Worm (Caenorhabditis elegans): ENCODE data around the gene ifb-2.

Gene ifb-2

DNA sequence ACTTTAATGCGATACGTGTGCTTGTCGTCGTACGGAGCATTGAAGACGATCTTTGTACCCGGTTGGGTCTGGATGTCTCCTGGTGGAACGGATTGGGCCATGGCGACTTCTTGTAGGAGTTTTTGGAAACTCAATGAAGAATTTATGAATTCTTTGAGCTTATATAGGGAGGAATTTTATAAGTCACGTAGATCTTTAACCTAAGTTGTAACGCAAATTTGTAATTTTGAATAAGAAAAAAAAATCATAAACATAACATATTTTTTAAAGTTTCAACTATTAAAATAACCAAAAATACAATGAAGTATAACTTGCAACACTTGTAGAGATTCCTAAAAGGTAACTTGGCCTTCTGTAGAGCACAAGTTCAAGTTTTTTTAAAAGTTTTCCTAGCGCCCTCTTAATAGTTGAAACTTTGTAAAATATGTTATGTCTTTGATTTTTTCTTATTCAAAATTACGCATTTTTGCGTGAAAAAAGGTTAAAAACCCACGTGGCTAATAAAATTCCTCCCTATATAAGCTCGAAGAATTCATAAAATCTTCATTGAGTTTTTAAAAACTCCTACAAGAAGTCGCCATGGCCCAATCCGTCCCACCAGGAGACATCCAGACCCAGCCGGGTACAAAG lies 47.5 kb downstream of the ifb-2 start, which contains the start of the genes msp-63 and msp-142:
TSS of gene msp-63 (minus strand) at position 101 of the 630 bp plus-strand sequence.
TSS of gene msp-142 (plus strand) at position 580 of the 630 bp plus-strand sequence.
- TF ChIP-seq ztf-4 (tag; optimal IDR thresholded peaks at IDR 0.05): no peak
- no peak for TF ChIP-seq nhr-25 (tag; optimal IDR thresholded peaks at IDR 0.05)
- TF ChIP-seq aly-2 (tag; optimal IDR thresholded peaks at IDR 0.05): no peak
- TF ChIP-seq egl-5 (tag; optimal IDR thresholded peaks at IDR 0.05): no peak
- TF ChIP-seq snpc-4 (tag; optimal IDR thresholded peaks at IDR 0.05): no peak
- TF ChIP-seq ceh-16 (tag; optimal IDR thresholded peaks at IDR 0.05): no peak
- TF ChIP-seq ceh-82 (tag; optimal IDR thresholded peaks at IDR 0.05): no peak
- no peak for TF ChIP-seq nhr-12 (tag; optimal IDR thresholded peaks at IDR 0.05)

DNA sequence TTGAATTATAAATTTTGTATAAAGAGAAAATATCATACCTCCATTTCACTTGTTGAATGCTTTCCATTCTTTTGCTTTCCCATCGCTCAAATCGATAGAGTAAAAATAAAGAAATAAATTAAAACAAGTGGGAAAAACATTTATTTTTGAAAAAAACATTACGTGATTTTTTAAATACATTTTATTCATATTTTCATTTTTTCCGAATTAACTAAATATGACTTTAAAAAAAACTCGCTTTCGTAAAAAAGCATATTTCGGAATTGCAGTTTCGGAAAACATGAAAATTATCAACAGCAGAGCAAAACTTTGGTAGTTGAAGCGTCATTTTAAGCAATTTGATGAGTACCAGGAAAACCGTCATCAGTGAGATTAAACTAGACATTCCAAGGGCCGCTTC lies 49.6 kb downstream of the ifb-2 start, which contains the start of gene K05F1.8:
TSS of gene K05F1.8 (minus strand) at position 101 of the 400 bp plus-strand sequence.
- TF ChIP-seq nhr-76 (tag; optimal IDR thresholded peaks at IDR 0.05) (no peak), nhr-77 (tag; optimal IDR thresholded peaks at IDR 0.05) (no peak), fos-1 (tag; optimal IDR thresholded peaks at IDR 0.05) (no peak), nhr-11 (tag; optimal IDR thresholded peaks at IDR 0.05) (no peak), unc-62 (GFP tag; optimal IDR thresholded peaks at IDR 0.05) (no peak), elt-1 (tag; optimal IDR thresholded peaks at IDR 0.05) (no peak), eor-1 (tag; optimal IDR thresholded peaks at IDR 0.05) (no peak), lsy-12 (tag; optimal IDR thresholded peaks at IDR 0.05) (no peak), ceh-82 (tag; optimal IDR thresholded peaks at IDR 0.05) (no peak), elt-3 (tag; optimal IDR thresholded peaks at IDR 0.05) (no peak), ceh-9 (tag; optimal IDR thresholded peaks at IDR 0.05) (no peak), zag-1 (tag; optimal IDR thresholded peaks at IDR 0.05) (no peak)

DNA sequence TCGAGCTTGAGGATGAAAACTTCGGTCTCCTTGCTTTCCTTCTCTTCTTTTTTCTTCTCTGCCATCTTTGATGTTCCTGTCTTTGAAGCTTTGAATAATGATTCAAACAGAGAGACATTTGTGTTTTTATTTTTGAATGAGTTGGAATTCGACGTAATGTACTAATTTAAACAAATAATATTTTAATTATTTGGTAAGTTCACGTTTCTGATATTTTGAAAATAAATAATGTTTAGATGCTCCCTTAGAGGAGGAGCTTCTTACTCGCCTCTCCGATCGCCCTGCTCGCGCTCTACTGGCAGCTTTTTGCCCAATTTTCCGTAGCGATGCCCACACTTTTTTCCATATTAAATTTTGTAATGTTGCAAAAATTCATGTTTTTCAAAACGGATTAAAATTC lies 51.1 kb downstream of the ifb-2 start, which contains the start of the genes K05F1.9 and K05F1.1:
TSS of gene K05F1.9 (minus strand) at position 101 of the 400 bp plus-strand sequence.
TSS of gene K05F1.1 (plus strand) at position 308 of the 400 bp plus-strand sequence.
- TF ChIP-seq nhr-28 (tag; optimal IDR thresholded peaks at IDR 0.05) (no peak), mml-1 (tag; optimal IDR thresholded peaks at IDR 0.05) (no peak), zag-1 (tag; optimal IDR thresholded peaks at IDR 0.05) (no peak), elt-3 (tag; optimal IDR thresholded peaks at IDR 0.05) (no peak), nhr-25 (tag; optimal IDR thresholded peaks at IDR 0.05) (no peak), ceh-28 (tag; optimal IDR thresholded peaks at IDR 0.05) (no peak), daf-12 (tag; optimal IDR thresholded peaks at IDR 0.05) (no peak), fkh-2 (tag; optimal IDR thresholded peaks at IDR 0.05) (no peak), ceh-16 (tag; optimal IDR thresholded peaks at IDR 0.05) (no peak)

Measured in whole organism, L3 larva.